Worm (Caenorhabditis elegans) whole organism, L4 larva: ENCODE measurements around the gene rbm-7.

Source experiments
- aly-2 ChIP-seq: sonication (generic microtip); optimal IDR thresholded peaks from 2 replicates; lab custom pipeline; 2018; ENCODE audit warnings: missing biosample characterization, missing genetic modification characterization
- ceh-20 ChIP-seq: fragments of 200-800 bp; sonication (Bioruptor generic); IDR thresholded peaks from 2 replicates; pipeline ENCODE4 v1.3.6; 2022; ENCODE audit warnings: missing genetic modification reagents, missing genetic modification characterization, missing compliant biosample characterization
- daf-16 ChIP-seq, 3 experiments: sonication (generic microtip); optimal IDR thresholded peaks; 2 replicates each; lab custom pipeline; 2016 to 2017; ENCODE audit warnings: missing genetic modification characterization in 3 of 3, missing genetic modification reagents in 3 of 3, mild to moderate bottlenecking in 2 of 3, missing compliant biosample characterization in 2 of 3, missing biosample characterization in 1 of 3, moderate library complexity in 1 of 3
- lir-3 ChIP-seq: sonication (generic microtip); optimal IDR thresholded peaks from 2 replicates; lab custom pipeline; 2016; ENCODE audit warnings: mild to moderate bottlenecking, missing genetic modification characterization, missing compliant biosample characterization
- nhr-28 ChIP-seq: fragments of 150-350 bp; optimal IDR thresholded peaks from 2 replicates; lab custom pipeline; 2014; ENCODE audit warnings: missing biosample characterization, missing genetic modification characterization
- skn-1 ChIP-seq: fragments of 150-350 bp; optimal IDR thresholded peaks from 2 replicates; lab custom pipeline; 2014; ENCODE audit warnings: missing biosample characterization, missing genetic modification characterization
- snpc-1.2 ChIP-seq: fragments of 200-800 bp; sonication (Bioruptor generic); IDR thresholded peaks from 2 replicates; pipeline ENCODE4 v1.3.6; 2022; ENCODE audit warnings: missing genetic modification reagents, missing genetic modification characterization, missing compliant biosample characterization

ce11 chrIII:12952615-12953014, 20.9 kb upstream of the rbm-7 start:
- TF ChIP-seq daf-16 (GFP tag; optimal IDR thresholded peaks at IDR 0.05; lab: Kevin White, UChicago) (no peak), daf-16 (tag; optimal IDR thresholded peaks at IDR 0.05; lab: Kevin White, UChicago) (no peak), nhr-28 (tag; lab: Kevin White, UChicago) (no peak), ceh-20 (GFP tag; lab: Robert Waterston, UW) (no peak), skn-1 (tag; lab: Kevin White, UChicago) (no peak), aly-2 (no peak), lir-3 (tag; lab: Kevin White, UChicago) (no peak), snpc-1.2 (GFP tag; lab: Robert Waterston, UW) (no peak)
